Worm (Caenorhabditis elegans) whole organism, young adult: ENCODE results near the gene Y62F5A.10.

Source experiments
- B0261.1 ChIP-seq: sonication (generic microtip); optimal IDR thresholded peaks from 2 replicates; lab custom pipeline; 2016; ENCODE audit warnings: mild to moderate bottlenecking, missing genetic modification characterization, moderate library complexity, missing compliant biosample characterization
- Y95B8A.8 ChIP-seq: fragments of 200-800 bp; sonication (Bioruptor generic); IDR thresholded peaks from 2 replicates; pipeline ENCODE4 v1.3.6; 2022; ENCODE audit warnings: missing genetic modification reagents, missing genetic modification characterization, missing compliant biosample characterization
- ama-1 ChIP-seq, 3 experiments: fragments of 150-350 bp in 1 of 3; sonication (generic microtip) in 2 of 3; optimal IDR thresholded peaks; 2 replicates each; lab custom pipeline; 2014 to 2018; ENCODE audit warnings: missing biosample characterization in 2 of 3, missing genetic modification characterization in 2 of 3, missing genetic modification reagents in 2 of 3
- die-1 ChIP-seq: sonication (generic microtip); optimal IDR thresholded peaks from 2 replicates; lab custom pipeline; 2016; ENCODE audit warnings: missing genotype, mild to moderate bottlenecking, missing genetic modification characterization, missing compliant biosample characterization
- mcd-1 ChIP-seq: fragments of 200-800 bp; sonication (Bioruptor generic); IDR thresholded peaks from 2 replicates; pipeline ENCODE4 v1.3.6; 2022; ENCODE audit warnings: missing genetic modification reagents, missing genetic modification characterization, missing compliant biosample characterization
- nhr-90 ChIP-seq: sonication (generic microtip); optimal IDR thresholded peaks from 2 replicates; lab custom pipeline; 2016; ENCODE audit warnings: missing genotype, mild to moderate bottlenecking, missing genetic modification characterization, missing compliant biosample characterization
- tbp1 ChIP-seq: fragments of 200-800 bp; sonication (Bioruptor generic); optimal IDR thresholded peaks from 2 replicates; lab custom pipeline; 2018; ENCODE audit warnings: mild to moderate bottlenecking, missing genetic modification characterization, missing compliant biosample characterization
- unc-62 ChIP-seq: fragments of 150-350 bp; optimal IDR thresholded peaks from 2 replicates; lab custom pipeline; 2014; ENCODE audit warnings: missing biosample characterization, missing genetic modification reagents, missing genetic modification characterization

- TF ChIP-seq mcd-1 (GFP tag; lab: Robert Waterston, UW) = no peak
- TF ChIP-seq nhr-90 (tag; lab: Kevin White, UChicago) = no peak
- no peak for TF ChIP-seq ama-1 (optimal IDR thresholded peaks at IDR 0.05; lab: Kevin White, UChicago)
- TF ChIP-seq ama-1 (GFP tag; optimal IDR thresholded peaks at IDR 0.05; lab: Kevin White, UChicago) = no peak
- peak; percentile 5 for TF ChIP-seq tbp1
- TF ChIP-seq unc-62 (GFP tag; lab: Kevin White, UChicago) = no peak
- TF ChIP-seq B0261.1 (tag; lab: Kevin White, UChicago) = no peak
- TF ChIP-seq Y95B8A.8 (GFP tag; lab: Robert Waterston, UW) = no peak
- no peak for TF ChIP-seq die-1 (tag; lab: Kevin White, UChicago)
Observed at ce11 chrII:11542385-11542784, 21.0 kb downstream of the Y62F5A.10 start, which contains the start of gene gtf-2E2.
